Worm (Caenorhabditis elegans) whole organism, L3 larva: ENCODE results near the gene F20E11.7.
"Not testable (repeated sequence)": the region's sequence is repeated elsewhere in the genome, so short reads cannot be mapped to it uniquely, and the experiment has no call there.

Experiments used
- ZK546.5 ChIP-seq: sonication (generic microtip); optimal IDR thresholded peaks from 2 replicates; lab custom pipeline; 2017; ENCODE audit warnings: missing biosample characterization, missing genetic modification characterization
- aly-2 ChIP-seq: fragments of 150-350 bp; optimal IDR thresholded peaks from 2 replicates; lab custom pipeline; 2014; ENCODE audit warnings: missing biosample characterization, missing genetic modification characterization
- ama-1 ChIP-seq: fragments of 150-350 bp; optimal IDR thresholded peaks from 2 replicates; lab custom pipeline; 2018
- ceh-16 ChIP-seq: sonication (generic microtip); optimal IDR thresholded peaks from 2 replicates; lab custom pipeline; 2017; ENCODE audit warnings: missing biosample characterization, missing genetic modification characterization
- ceh-28 ChIP-seq: fragments of 150-350 bp; optimal IDR thresholded peaks from 2 replicates; lab custom pipeline; 2014; ENCODE audit warnings: missing biosample characterization, missing genetic modification reagents, missing genetic modification characterization
- ceh-82 ChIP-seq: fragments of 150-350 bp; optimal IDR thresholded peaks from 2 replicates; lab custom pipeline; 2014; ENCODE audit warnings: missing biosample characterization, missing genetic modification characterization
- ceh-9 ChIP-seq: sonication (generic microtip); optimal IDR thresholded peaks from 2 replicates; lab custom pipeline; 2018; ENCODE audit warnings: missing biosample characterization, missing genetic modification characterization
- egl-5 ChIP-seq: fragments of 150-350 bp; optimal IDR thresholded peaks from 2 replicates; lab custom pipeline; 2017; ENCODE audit warnings: missing biosample characterization, missing genetic modification reagents, missing genetic modification characterization, inconsistent platforms
- elt-1 ChIP-seq: fragments of 150-350 bp; optimal IDR thresholded peaks from 2 replicates; lab custom pipeline; 2014; ENCODE audit warnings: missing biosample characterization, missing genetic modification characterization
- elt-2 ChIP-seq: sonication (generic microtip); optimal IDR thresholded peaks from 2 replicates; lab custom pipeline; 2016; ENCODE audit warnings: missing genetic modification reagents, mild to moderate bottlenecking, missing genetic modification characterization, missing compliant biosample characterization
- elt-3 ChIP-seq, 3 experiments: fragments of 150-350 bp in 1 of 3; sonication (generic microtip) in 2 of 3; optimal IDR thresholded peaks; 2 replicates in 2 of 3; 4 replicates in 1 of 3; lab custom pipeline; 2014 to 2017; ENCODE audit warnings: missing biosample characterization in 3 of 3, missing genetic modification characterization in 3 of 3
- fkh-10 ChIP-seq: sonication (generic microtip); optimal IDR thresholded peaks from 2 replicates; lab custom pipeline; 2017; ENCODE audit warnings: missing biosample characterization, missing genetic modification reagents, missing genetic modification characterization
- fos-1 ChIP-seq: fragments of 150-350 bp; optimal IDR thresholded peaks from 2 replicates; lab custom pipeline; 2014; ENCODE audit warnings: missing biosample characterization, missing genetic modification characterization
- hmg-11 ChIP-seq: sonication (generic microtip); optimal IDR thresholded peaks from 2 replicates; lab custom pipeline; 2016; ENCODE audit warnings: missing genetic modification characterization, missing compliant biosample characterization
- jun-1 ChIP-seq: fragments of 150-350 bp; optimal IDR thresholded peaks from 2 replicates; lab custom pipeline; 2014; ENCODE audit warnings: missing biosample characterization, missing genetic modification reagents, missing genetic modification characterization
- lin-15B ChIP-seq: fragments of 150-350 bp; optimal IDR thresholded peaks from 2 replicates; lab custom pipeline; 2014; ENCODE audit warnings: missing biosample characterization, missing genetic modification characterization
- lsy-12 ChIP-seq: sonication (generic microtip); optimal IDR thresholded peaks from 2 replicates; lab custom pipeline; 2016; ENCODE audit warnings: mild to moderate bottlenecking, missing genetic modification characterization, missing compliant biosample characterization
- mdl-1 ChIP-seq: fragments of 150-350 bp; optimal IDR thresholded peaks from 2 replicates; lab custom pipeline; 2014; ENCODE audit warnings: missing biosample characterization, missing genetic modification characterization
- mml-1 ChIP-seq: fragments of 150-350 bp; sonication (generic microtip); optimal IDR thresholded peaks from 3 replicates; lab custom pipeline; 2014; ENCODE audit warnings: missing biosample characterization, missing genetic modification characterization
- nhr-11 ChIP-seq: fragments of 150-350 bp; optimal IDR thresholded peaks from 2 replicates; lab custom pipeline; 2014; ENCODE audit warnings: missing biosample characterization, missing genetic modification characterization
- nhr-12 ChIP-seq: fragments of 150-350 bp; optimal IDR thresholded peaks from 2 replicates; lab custom pipeline; 2014; ENCODE audit warnings: missing biosample characterization, missing genetic modification characterization
- nhr-23 ChIP-seq: fragments of 150-350 bp; optimal IDR thresholded peaks from 2 replicates; lab custom pipeline; 2014; ENCODE audit warnings: missing biosample characterization, missing genetic modification reagents, missing genetic modification characterization
- nhr-237 ChIP-seq: fragments of 150-350 bp; optimal IDR thresholded peaks from 2 replicates; lab custom pipeline; 2014; ENCODE audit warnings: missing biosample characterization, missing genetic modification characterization
- nhr-28 ChIP-seq: fragments of 150-350 bp; optimal IDR thresholded peaks from 2 replicates; lab custom pipeline; 2014; ENCODE audit warnings: missing biosample characterization, missing genetic modification characterization
- nhr-43 ChIP-seq: sonication (generic microtip); optimal IDR thresholded peaks from 2 replicates; lab custom pipeline; 2016; ENCODE audit warnings: mild to moderate bottlenecking, missing genetic modification characterization, missing compliant biosample characterization; ENCODE audit not compliant: poor library complexity, severe bottlenecking
- nhr-67 ChIP-seq: fragments of 150-350 bp; optimal IDR thresholded peaks from 2 replicates; lab custom pipeline; 2014; ENCODE audit warnings: missing biosample characterization, missing genetic modification characterization
- pha-4 ChIP-seq: fragments of 150-350 bp; optimal IDR thresholded peaks from 2 replicates; lab custom pipeline; 2014; ENCODE audit warnings: missing biosample characterization, missing genetic modification reagents, missing genetic modification characterization
- pqm-1 ChIP-seq: fragments of 150-350 bp; optimal IDR thresholded peaks from 2 replicates; lab custom pipeline; 2017; ENCODE audit warnings: missing biosample characterization, missing genetic modification characterization, inconsistent platforms
- skn-1 ChIP-seq: fragments of 150-350 bp; optimal IDR thresholded peaks from 2 replicates; lab custom pipeline; 2014; ENCODE audit warnings: missing biosample characterization, missing genetic modification characterization
- unc-62 ChIP-seq: fragments of 150-350 bp; sonication (generic microtip); optimal IDR thresholded peaks from 4 replicates; lab custom pipeline; 2014; ENCODE audit warnings: missing biosample characterization, missing genetic modification reagents, missing genetic modification characterization
- zag-1 ChIP-seq: fragments of 150-350 bp; optimal IDR thresholded peaks from 2 replicates; lab custom pipeline; 2014; ENCODE audit warnings: missing biosample characterization, missing genetic modification characterization

F20E11.7 gene

ce11 chrV:17464278-17464677 is at the start of gene F20E11.7:
F20E11.7 (plus strand) TSS chrV:17464578.
- not testable (repeated sequence) for TF ChIP-seq lin-15B (tag; lab: Kevin White, UChicago); unc-62; ceh-28

ce11 chrV:17414951-17415350 is 49.4 kb upstream of the F20E11.7 start, which contains the start of gene T27C5.12:
T27C5.12 (plus strand) TSS chrV:17415251.
- TF ChIP-seq hmg-11 (tag; lab: Kevin White, UChicago) (no peak), lin-15B (tag; lab: Kevin White, UChicago) (no peak), egl-5 (tag; lab: Kevin White, UChicago) (no peak), nhr-11 (tag; lab: Kevin White, UChicago) (no peak), nhr-67 (tag; lab: Kevin White, UChicago) (no peak)
- TF ChIP-seq, all 47 proteins: peak for 0

- TF ChIP-seq elt-2 (tag; lab: Kevin White, UChicago) (peak; percentile 56), ZK546.5 (no peak)
Measured at ce11 chrV:17416833-17417232, 47.5 kb upstream of the F20E11.7 start, which contains the start of gene clc-21. clc-21 (plus strand) TSS chrV:17417133.

ce11 chrV:17429262-17429661 is 35.1 kb upstream of the F20E11.7 start:
- TF ChIP-seq jun-1 (tag; lab: Kevin White, UChicago) (no peak), nhr-12 (no peak), ceh-9 (tag; lab: Kevin White, UChicago) (no peak), fos-1 (tag; lab: Kevin White, UChicago) (no peak), elt-2 (tag; lab: Kevin White, UChicago) (no peak), elt-1 (no peak), nhr-11 (tag; lab: Kevin White, UChicago) (no peak), mml-1 (tag; lab: Kevin White, UChicago) (no peak), egl-5 (tag; lab: Kevin White, UChicago) (no peak), nhr-23 (tag; lab: Kevin White, UChicago) (no peak), lin-15B (tag; lab: Kevin White, UChicago) (no peak), hmg-11 (tag; lab: Kevin White, UChicago) (no peak), nhr-28 (tag; lab: Kevin White, UChicago) (no peak), nhr-43 (no peak), nhr-237 (tag; lab: Kevin White, UChicago) (no peak), elt-3 (tag; optimal IDR thresholded peaks at IDR 0.05; lab: Kevin White, UChicago) (no peak), fkh-10 (GFP tag; lab: Kevin White, UChicago) (no peak), pha-4 (tag; lab: Kevin White, UChicago) (no peak)

ce11 chrV:17430066-17430465 is 34.3 kb upstream of the F20E11.7 start, which contains the start of gene T27C5.10:
T27C5.10 (minus strand) TSS chrV:17430166.
- no peak for TF ChIP-seq egl-5 (tag; lab: Kevin White, UChicago)
- TF ChIP-seq skn-1 (tag; lab: Kevin White, UChicago): no peak
- no peak for TF ChIP-seq pqm-1 (tag; lab: Kevin White, UChicago)
- no peak for TF ChIP-seq ZK546.5
- no peak for TF ChIP-seq lsy-12 (tag; lab: Kevin White, UChicago)
- no peak for TF ChIP-seq nhr-28 (tag; lab: Kevin White, UChicago)
- no peak for TF ChIP-seq mdl-1 (tag; lab: Kevin White, UChicago)
- no peak for TF ChIP-seq mml-1 (tag; lab: Kevin White, UChicago)
- no peak for TF ChIP-seq elt-1
- TF ChIP-seq unc-62: no peak
- TF ChIP-seq ama-1 (lab: Kevin White, UChicago): no peak
- TF ChIP-seq, all 47 proteins: peak for 0

ce11 chrV:17430903-17431302 is 33.5 kb upstream of the F20E11.7 start, which contains the start of gene srbc-27:
srbc-27 (plus strand) TSS chrV:17431203.
- no peak for TF ChIP-seq zag-1 (tag; lab: Kevin White, UChicago)
- TF ChIP-seq aly-2 (tag; lab: Kevin White, UChicago): no peak
- TF ChIP-seq ceh-82: no peak
- TF ChIP-seq ceh-16 (tag; lab: Kevin White, UChicago): no peak
- TF ChIP-seq, all 47 proteins: peak for 0
